Worm (Caenorhabditis elegans) whole organism, mixed stage, embryonic: ENCODE measurements around the gene hpr-17.

Experiments used
- elt-3 ChIP-seq: fragments of 150-350 bp; optimal IDR thresholded peaks from 2 replicates; lab custom pipeline; 2014; ENCODE audit warnings: missing biosample characterization, missing genetic modification characterization
- nhr-12 ChIP-seq: fragments of 150-350 bp; optimal IDR thresholded peaks from 2 replicates; lab custom pipeline; 2014; ENCODE audit warnings: missing biosample characterization, missing genetic modification characterization
- nhr-76 ChIP-seq: sonication (generic microtip); optimal IDR thresholded peaks from 2 replicates; lab custom pipeline; 2017; ENCODE audit warnings: missing biosample characterization, missing genetic modification characterization
- snpc-4 ChIP-seq: fragments of 150-350 bp; optimal IDR thresholded peaks from 2 replicates; lab custom pipeline; 2014; ENCODE audit warnings: missing biosample characterization, missing genetic modification characterization
- unc-62 ChIP-seq: fragments of 150-350 bp; optimal IDR thresholded peaks from 2 replicates; lab custom pipeline; 2014; ENCODE audit warnings: missing biosample characterization, missing genetic modification reagents, missing genetic modification characterization
- ztf-11 ChIP-seq: fragments of 150-350 bp; optimal IDR thresholded peaks from 2 replicates; lab custom pipeline; 2014; ENCODE audit warnings: missing biosample characterization, missing genetic modification characterization

- TF ChIP-seq unc-62 (no peak), snpc-4 (no peak), ztf-11 (tag; lab: Kevin White, UChicago) (peak; percentile 22), nhr-12 (tag; lab: Kevin White, UChicago) (no peak), nhr-76 (tag; lab: Kevin White, UChicago) (no peak), elt-3 (tag; lab: Kevin White, UChicago) (no peak)
These were observed at the start of gene hpr-17, which contains the start of gene F32A11.1 for ce11 chrII:13156971-13157370.
